Worm (Caenorhabditis elegans): ENCODE measurements around the gene F40G9.7.

The F40G9.7 gene

DNA sequence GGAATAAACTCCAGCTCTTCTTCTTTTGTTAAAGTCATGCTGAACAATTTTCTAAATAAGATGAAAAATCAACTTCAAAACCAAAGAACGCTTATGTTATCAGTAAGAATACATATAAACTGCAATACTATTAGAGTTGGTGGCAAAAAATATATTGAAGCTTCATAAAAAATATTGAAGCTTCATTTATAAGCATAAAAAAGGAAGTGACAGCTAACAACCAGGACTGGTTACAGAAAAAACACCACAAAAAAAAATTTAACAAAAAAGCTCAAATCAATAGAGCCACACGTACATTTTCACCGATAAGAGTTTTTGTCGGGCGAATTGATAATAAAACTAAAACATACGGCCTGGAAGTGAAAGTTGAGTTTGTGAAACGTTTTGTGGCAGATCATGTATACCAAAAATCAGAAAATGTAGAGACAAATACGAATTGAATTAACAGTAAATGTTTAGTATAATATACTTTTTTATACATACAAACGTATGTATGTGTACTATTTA is 17.9 kb upstream of the F40G9.7 start, which contains the start of gene sqst-5:
Gene sqst-5, minus strand, starts transcription at position 51 of the 507 bp plus-strand sequence.
- TF ChIP-seq ceh-30 (tag; optimal IDR thresholded peaks at IDR 0.05): no peak
- no peak for TF ChIP-seq sox-4 (tag; optimal IDR thresholded peaks at IDR 0.05)
- no peak for TF ChIP-seq nhr-232 (tag; optimal IDR thresholded peaks at IDR 0.05)
- TF ChIP-seq elt-2 (tag; optimal IDR thresholded peaks at IDR 0.05): no peak
- TF ChIP-seq ceh-45 (GFP tag; IDR thresholded peaks at IDR 0.05): no peak
- TF ChIP-seq mec-3 (tag; optimal IDR thresholded peaks at IDR 0.05; ENCODE audit: borderline replicate concordance): no peak
- TF ChIP-seq pqm-1 (tag; optimal IDR thresholded peaks at IDR 0.05): no peak
- TF ChIP-seq pat-9 (tag; optimal IDR thresholded peaks at IDR 0.05): no peak

ce11 chrIII:149132-149531 is 16.4 kb upstream of the F40G9.7 start:
- TF ChIP-seq C08G9.2 (tag; optimal IDR thresholded peaks at IDR 0.05) (no peak), hlh-30 (tag; optimal IDR thresholded peaks at IDR 0.05; ENCODE audit: insufficient read depth) (no peak), nhr-11 (tag; optimal IDR thresholded peaks at IDR 0.05) (no peak), sox-2 (GFP tag; IDR thresholded peaks at IDR 0.05) (no peak), pha-4 (tag; optimal IDR thresholded peaks at IDR 0.05) (no peak), hlh-6 (tag; optimal IDR thresholded peaks at IDR 0.05) (no peak), madf-2 (tag; optimal IDR thresholded peaks at IDR 0.05) (no peak), unc-86 (tag; optimal IDR thresholded peaks at IDR 0.05) (no peak), lin-11 (tag; optimal IDR thresholded peaks at IDR 0.05) (no peak), fax-1 (tag; optimal IDR thresholded peaks at IDR 0.05) (no peak), ceh-22 (tag; optimal IDR thresholded peaks at IDR 0.05) (no peak), nhr-232 (tag; optimal IDR thresholded peaks at IDR 0.05) (no peak), pat-9 (tag; optimal IDR thresholded peaks at IDR 0.05) (no peak), tbx-7 (tag; optimal IDR thresholded peaks at IDR 0.05) (no peak), zip-5 (tag; optimal IDR thresholded peaks at IDR 0.05) (no peak), pha-2 (tag; optimal IDR thresholded peaks at IDR 0.05) (no peak), lim-6 (tag; optimal IDR thresholded peaks at IDR 0.05) (no peak), K09A11.1 (tag; optimal IDR thresholded peaks at IDR 0.05; ENCODE audit: insufficient read depth) (no peak)

DNA sequence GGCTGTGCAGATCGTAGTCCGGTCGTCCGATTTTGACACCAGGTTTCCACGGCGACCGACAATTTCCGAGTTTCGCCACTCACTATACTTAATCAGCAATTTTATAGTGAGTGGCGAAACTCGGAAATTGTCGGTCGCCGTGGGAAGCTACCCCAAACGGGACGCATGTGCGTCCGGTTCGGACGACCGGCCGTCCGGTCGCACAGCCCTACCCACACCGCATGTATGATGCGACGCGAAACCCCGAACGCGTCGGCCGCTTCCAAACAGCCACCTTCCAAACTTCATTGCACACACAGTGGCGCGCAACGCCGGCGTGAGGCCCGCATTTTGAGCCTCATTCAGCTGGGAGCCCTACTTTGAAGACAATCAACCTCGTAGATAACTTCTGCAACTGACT is 14.4 kb upstream of the F40G9.7 start:
- TF ChIP-seq sdc-2 (tag; optimal IDR thresholded peaks at IDR 0.05): no peak
- TF ChIP-seq ceh-22 (tag; optimal IDR thresholded peaks at IDR 0.05): no peak
- no peak for TF ChIP-seq hlh-6 (tag; optimal IDR thresholded peaks at IDR 0.05)
- TF ChIP-seq ceh-2 (tag; optimal IDR thresholded peaks at IDR 0.05): no peak
- no peak for TF ChIP-seq elt-2 (tag; optimal IDR thresholded peaks at IDR 0.05)
- TF ChIP-seq ceh-31 (tag; optimal IDR thresholded peaks at IDR 0.05): no peak
- TF ChIP-seq npax-4 (tag; optimal IDR thresholded peaks at IDR 0.05): no peak
- TF ChIP-seq ets-4 (tag; optimal IDR thresholded peaks at IDR 0.05): no peak
- TF ChIP-seq tbx-2 (tag; optimal IDR thresholded peaks at IDR 0.05): no peak
- TF ChIP-seq nfya-1 (tag; optimal IDR thresholded peaks at IDR 0.05): no peak
- TF ChIP-seq hlh-13 (GFP tag; optimal IDR thresholded peaks at IDR 0.05): no peak
- TF ChIP-seq odd-2 (tag; optimal IDR thresholded peaks at IDR 0.05): no peak
- no peak for TF ChIP-seq ceh-14 (tag; optimal IDR thresholded peaks at IDR 0.05)
- no peak for TF ChIP-seq madf-2 (tag; optimal IDR thresholded peaks at IDR 0.05)
- no peak for TF ChIP-seq unc-3 (GFP tag; conservative IDR thresholded peaks at IDR 0.05)
- no peak for TF ChIP-seq unc-3 (tag; optimal IDR thresholded peaks at IDR 0.05)
- TF ChIP-seq dmd-4 (tag; optimal IDR thresholded peaks at IDR 0.05; ENCODE audit: borderline replicate concordance): no peak
- no peak for TF ChIP-seq gmeb-2 (tag; optimal IDR thresholded peaks at IDR 0.05)
- no peak for TF ChIP-seq pag-3 (tag; optimal IDR thresholded peaks at IDR 0.05; ENCODE audit: borderline replicate concordance)
- no peak for TF ChIP-seq nhr-232 (tag; optimal IDR thresholded peaks at IDR 0.05)
